Worm (Caenorhabditis elegans) whole organism, early embryonic: ENCODE results near the gene rict-1.
A peak's percentile ranks its signal among the peaks of the same experiment; 100 is the strongest.

Source experiments
- B0310.2 ChIP-seq: sonication (generic microtip); optimal IDR thresholded peaks from 2 replicates; lab custom pipeline; 2016; ENCODE audit warnings: mild to moderate bottlenecking, missing genetic modification characterization, missing compliant biosample characterization
- F13C5.2 ChIP-seq: sonication (generic microtip); optimal IDR thresholded peaks from 2 replicates; lab custom pipeline; 2017; ENCODE audit warnings: mild to moderate bottlenecking, missing genetic modification characterization, inconsistent platforms, missing compliant biosample characterization
- aly-1 ChIP-seq: sonication (generic microtip); optimal IDR thresholded peaks from 2 replicates; lab custom pipeline; 2016; ENCODE audit warnings: missing genetic modification characterization, missing compliant biosample characterization
- ama-1 ChIP-seq: fragments of 150-350 bp; optimal IDR thresholded peaks from 2 replicates; lab custom pipeline; 2014
- ceh-13 ChIP-seq: fragments of 200-800 bp; sonication (Bioruptor generic); optimal IDR thresholded peaks from 2 replicates; lab custom pipeline; 2018; ENCODE audit warnings: mild to moderate bottlenecking, missing genetic modification characterization, missing compliant biosample characterization
- ceh-36 ChIP-seq: sonication (generic microtip); optimal IDR thresholded peaks from 2 replicates; lab custom pipeline; 2016; ENCODE audit warnings: missing genetic modification characterization, inconsistent platforms, missing compliant biosample characterization
- ets-7 ChIP-seq: sonication (generic microtip); optimal IDR thresholded peaks from 2 replicates; lab custom pipeline; 2016; ENCODE audit warnings: missing genotype, missing genetic modification characterization, missing compliant biosample characterization
- flt-1 ChIP-seq: fragments of 200-800 bp; sonication (Bioruptor generic); IDR thresholded peaks from 2 replicates; pipeline ENCODE4 v1.3.6; 2022; ENCODE audit warnings: missing genetic modification characterization, missing compliant biosample characterization
- hmbx-1 ChIP-seq: sonication (generic microtip); optimal IDR thresholded peaks from 2 replicates; lab custom pipeline; 2016; ENCODE audit warnings: mild to moderate bottlenecking, missing genetic modification characterization, missing compliant biosample characterization
- hmg-4 ChIP-seq: fragments of 200-800 bp; sonication (Bioruptor generic); optimal IDR thresholded peaks from 2 replicates; lab custom pipeline; 2018; ENCODE audit warnings: mild to moderate bottlenecking, missing genetic modification characterization, missing compliant biosample characterization
- hnd-1 ChIP-seq: sonication (generic microtip); optimal IDR thresholded peaks from 2 replicates; lab custom pipeline; 2016; ENCODE audit warnings: missing genetic modification characterization, missing compliant biosample characterization
- pes-1 ChIP-seq: fragments of 200-800 bp; sonication (Bioruptor generic); IDR thresholded peaks from 2 replicates; pipeline ENCODE4 v1.3.6; 2022; ENCODE audit warnings: missing genetic modification reagents, missing genetic modification characterization, missing compliant biosample characterization
- scrt-1 ChIP-seq: fragments of 200-800 bp; sonication (Bioruptor generic); IDR thresholded peaks from 2 replicates; pipeline ENCODE4 v1.3.6; 2022; ENCODE audit warnings: missing genetic modification characterization, missing compliant biosample characterization
- sea-1 ChIP-seq: fragments of 200-800 bp; sonication (Bioruptor generic); conservative IDR thresholded peaks from 2 replicates; pipeline ENCODE4 v1.3.6; 2022; ENCODE audit warnings: missing genetic modification characterization, missing compliant biosample characterization
- tbx-11 ChIP-seq: fragments of 200-800 bp; sonication (Bioruptor generic); IDR thresholded peaks from 2 replicates; pipeline ENCODE4 v1.3.6; 2022; ENCODE audit warnings: missing genetic modification characterization, missing compliant biosample characterization
- tbx-37 ChIP-seq: fragments of 200-800 bp; sonication (Bioruptor generic); conservative IDR thresholded peaks from 2 replicates; pipeline ENCODE4 v1.3.6; 2022; ENCODE audit warnings: missing genetic modification reagents, missing genetic modification characterization, missing compliant biosample characterization
- tra-4 ChIP-seq: sonication (generic microtip); optimal IDR thresholded peaks from 2 replicates; lab custom pipeline; 2017; ENCODE audit warnings: missing genetic modification characterization, missing compliant biosample characterization

rict-1 gene

DNA sequence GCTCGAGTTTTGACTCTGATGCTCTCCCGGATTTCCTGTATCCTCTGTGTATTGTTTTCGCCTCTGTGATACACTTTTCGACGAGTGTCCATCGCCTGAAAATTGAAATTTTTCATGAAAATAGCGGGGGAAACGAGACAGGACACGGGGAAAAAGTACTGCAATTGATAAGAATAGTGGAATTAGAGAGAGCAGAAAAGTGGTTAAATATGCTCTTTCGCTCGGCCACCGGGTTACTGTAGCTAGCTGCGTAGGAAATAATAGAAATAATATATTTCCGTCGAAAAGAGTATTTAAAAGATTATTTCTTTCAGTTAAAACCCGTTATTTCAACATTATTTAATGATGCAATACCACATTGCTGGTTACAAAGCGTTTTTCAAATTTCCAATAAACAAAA is at the start of gene rict-1:
rict-1 (minus strand) TSS at position 101 of the 400 bp plus-strand sequence.
- TF ChIP-seq B0310.2 (tag; lab: Kevin White, UChicago) (no peak), flt-1 (GFP tag; lab: Robert Waterston, UW) (no peak), tbx-37 (no peak), hnd-1 (no peak), ama-1 (lab: Kevin White, UChicago) (no peak), tra-4 (tag; lab: Kevin White, UChicago) (no peak), hmg-4 (GFP tag; lab: Kevin White, UChicago) (no peak), tbx-11 (GFP tag; lab: Robert Waterston, UW) (no peak), ceh-36 (tag; lab: Kevin White, UChicago) (no peak), pes-1 (GFP tag; lab: Robert Waterston, UW) (no peak)

- no peak for TF ChIP-seq ceh-36 (tag; lab: Kevin White, UChicago)
- TF ChIP-seq ceh-13 (GFP tag; lab: Kevin White, UChicago) = no peak
- TF ChIP-seq scrt-1 (GFP tag; lab: Robert Waterston, UW) = no peak
Measured at ce11 chrII:13165683-13166259, 49.2 kb upstream of the rict-1 start, which contains the start of gene moe-3. TSS of gene moe-3 (minus strand) at chrII:13165733.

ce11 chrII:13164062-13164461 is 47.5 kb upstream of the rict-1 start:
- TF ChIP-seq tra-4 (tag; lab: Kevin White, UChicago) (no peak), ets-7 (no peak), hmg-4 (GFP tag; lab: Kevin White, UChicago) (no peak), tbx-11 (GFP tag; lab: Robert Waterston, UW) (no peak), ama-1 (lab: Kevin White, UChicago) (no peak), F13C5.2 (tag; lab: Kevin White, UChicago) (no peak), sea-1 (GFP tag; lab: Robert Waterston, UW) (no peak), B0310.2 (tag; lab: Kevin White, UChicago) (no peak), scrt-1 (GFP tag; lab: Robert Waterston, UW) (no peak), pes-1 (GFP tag; lab: Robert Waterston, UW) (no peak), hnd-1 (no peak), flt-1 (GFP tag; lab: Robert Waterston, UW) (no peak), ceh-36 (tag; lab: Kevin White, UChicago) (no peak), tbx-37 (no peak), aly-1 (no peak), ceh-13 (GFP tag; lab: Kevin White, UChicago) (no peak), hmbx-1 (tag; lab: Kevin White, UChicago) (no peak)

- TF ChIP-seq tra-4 (tag; lab: Kevin White, UChicago) = no peak
- TF ChIP-seq hnd-1 = no peak
- no peak for TF ChIP-seq ceh-36 (tag; lab: Kevin White, UChicago)
- TF ChIP-seq tbx-11 (GFP tag; lab: Robert Waterston, UW) = no peak
- no peak for TF ChIP-seq B0310.2 (tag; lab: Kevin White, UChicago)
- no peak for TF ChIP-seq hmg-4 (GFP tag; lab: Kevin White, UChicago)
Measured at ce11 chrII:13163009-13163408, 46.4 kb upstream of the rict-1 start.

- no peak for TF ChIP-seq flt-1 (GFP tag; lab: Robert Waterston, UW)
- no peak for TF ChIP-seq ets-7
- no peak for TF ChIP-seq tbx-11 (GFP tag; lab: Robert Waterston, UW)
- TF ChIP-seq ama-1 (lab: Kevin White, UChicago) = no peak
- TF ChIP-seq hmg-4 (GFP tag; lab: Kevin White, UChicago) = no peak
- TF ChIP-seq sea-1 (GFP tag; lab: Robert Waterston, UW) = no peak
- no peak for TF ChIP-seq aly-1
- TF ChIP-seq ceh-36 (tag; lab: Kevin White, UChicago) = no peak
- no peak for TF ChIP-seq tbx-37
- no peak for TF ChIP-seq B0310.2 (tag; lab: Kevin White, UChicago)
- TF ChIP-seq hmbx-1 (tag; lab: Kevin White, UChicago) = no peak
- no peak for TF ChIP-seq scrt-1 (GFP tag; lab: Robert Waterston, UW)
- TF ChIP-seq F13C5.2 (tag; lab: Kevin White, UChicago) = no peak
Measured at ce11 chrII:13159869-13160268, 43.3 kb upstream of the rict-1 start.

ce11 chrII:13156971-13157370 is 40.4 kb upstream of the rict-1 start, which contains the start of the genes hpr-17 and F32A11.1:
TSS of gene hpr-17 (minus strand) at chrII:13157047.
TSS of gene F32A11.1 (plus strand) at chrII:13157329.
- TF ChIP-seq pes-1 (GFP tag; lab: Robert Waterston, UW) (0 out of 2 replicates have a peak, but pooled peaks have one; percentile 23), hnd-1 (no peak), ceh-36 (tag; lab: Kevin White, UChicago) (no peak)

DNA sequence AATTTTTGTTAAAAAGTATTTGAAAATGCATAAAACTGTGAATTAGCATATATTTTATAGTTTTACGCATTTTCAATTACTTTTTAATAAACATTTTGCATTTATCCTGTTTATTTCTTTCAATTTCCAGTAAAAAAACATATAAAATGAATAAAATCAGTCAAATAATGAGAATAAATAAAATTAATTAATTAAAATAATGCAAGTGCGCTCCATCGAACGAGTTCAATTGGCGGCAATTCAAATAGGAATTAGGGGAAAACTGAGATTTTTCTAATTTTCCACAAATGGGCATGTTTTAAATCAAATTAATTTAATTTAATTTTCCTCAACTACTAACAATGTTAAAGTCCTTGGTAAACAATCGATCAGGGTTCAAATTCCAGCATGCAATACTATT is 39.5 kb upstream of the rict-1 start:
- TF ChIP-seq aly-1 (no peak), B0310.2 (tag; lab: Kevin White, UChicago) (no peak), pes-1 (GFP tag; lab: Robert Waterston, UW) (no peak), ets-7 (no peak), flt-1 (GFP tag; lab: Robert Waterston, UW) (no peak), ceh-36 (tag; lab: Kevin White, UChicago) (no peak), hmg-4 (GFP tag; lab: Kevin White, UChicago) (no peak), hnd-1 (no peak), ceh-13 (GFP tag; lab: Kevin White, UChicago) (no peak), hmbx-1 (tag; lab: Kevin White, UChicago) (no peak), tbx-37 (no peak), F13C5.2 (tag; lab: Kevin White, UChicago) (no peak), scrt-1 (GFP tag; lab: Robert Waterston, UW) (no peak), tra-4 (tag; lab: Kevin White, UChicago) (no peak), sea-1 (GFP tag; lab: Robert Waterston, UW) (no peak), tbx-11 (GFP tag; lab: Robert Waterston, UW) (no peak), ama-1 (lab: Kevin White, UChicago) (no peak)
